Fruit fly (Drosophila melanogaster): ENCODE measurements around the gene Rab14.

DNA sequence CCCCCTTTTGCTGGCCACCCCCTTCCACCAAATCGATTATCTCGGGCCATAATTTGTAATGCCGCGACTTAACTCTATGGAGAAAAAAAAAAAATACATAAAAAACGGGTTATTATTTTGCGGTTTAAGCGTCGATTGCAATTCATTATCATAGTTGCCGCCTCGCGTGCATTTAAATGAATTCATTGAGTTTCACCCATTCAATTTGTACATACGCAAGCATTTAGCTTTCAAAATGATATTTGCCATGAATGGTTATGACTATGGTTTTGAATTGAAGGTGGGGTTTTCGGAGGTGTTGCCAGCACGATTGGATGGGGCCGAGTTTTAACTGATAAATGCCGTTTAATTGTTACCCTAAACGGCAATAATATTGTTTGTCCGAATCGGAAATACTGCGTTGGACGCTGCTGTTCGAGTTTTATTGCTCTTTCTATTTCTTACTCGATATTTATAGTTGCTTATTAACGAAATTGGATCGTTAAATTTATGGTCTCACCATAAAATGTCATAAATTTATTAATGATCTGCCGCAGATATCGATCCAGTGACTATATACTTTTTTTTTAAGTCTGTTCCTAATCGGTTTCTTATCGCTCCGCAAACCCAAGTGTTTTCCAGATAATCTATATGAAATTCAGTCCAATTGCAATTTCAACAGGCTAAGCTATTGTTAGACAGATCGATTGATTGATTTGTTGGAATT, 50.0 kb downstream of the Rab14 start:
- TF ChIP-seq Sin3A (optimal IDR thresholded peaks at IDR 0.05) (no peak), ttk (optimal IDR thresholded peaks at IDR 0.05) (no peak), psq (optimal IDR thresholded peaks at IDR 0.05) (no peak), insv (optimal IDR thresholded peaks at IDR 0.05) (no peak), Myc (optimal IDR thresholded peaks at IDR 0.05) (no peak), h (optimal IDR thresholded peaks at IDR 0.05) (no peak)

Measured in Kc167 (cell line).